Worm (Caenorhabditis elegans) whole organism, mixed stage, embryonic: ENCODE data around the gene Y44F5A.1.

Source experiments
- unc-120 ChIP-seq: sonication (generic microtip); optimal IDR thresholded peaks from 2 replicates; lab custom pipeline; 2017; ENCODE audit warnings: missing genetic modification characterization, missing compliant biosample characterization; ENCODE audit not compliant: poor library complexity, severe bottlenecking
- ztf-11 ChIP-seq: fragments of 150-350 bp; optimal IDR thresholded peaks from 2 replicates; lab custom pipeline; 2014; ENCODE audit warnings: missing biosample characterization, missing genetic modification characterization

ce11 chrIII:4291216-4291691 is 43.8 kb upstream of the Y44F5A.1 start, which contains the start of gene mcm-5:
- TF ChIP-seq ztf-11 (tag; lab: Kevin White, UChicago), result no peak
- TF ChIP-seq unc-120 (tag; lab: Kevin White, UChicago), result no peak
